Worm (Caenorhabditis elegans): ENCODE results near the gene R11A8.1.

ce11 chrIV:10398244-10398643 lies 41.3 kb upstream of the R11A8.1 start:
- TF ChIP-seq fkh-10 (GFP tag; optimal IDR thresholded peaks at IDR 0.05) (no peak), dve-1 (tag; optimal IDR thresholded peaks at IDR 0.05) (no peak), tbx-7 (tag; optimal IDR thresholded peaks at IDR 0.05) (no peak)
